Fruit fly (Drosophila melanogaster): ENCODE data around the gene CG4880.
A peak's percentile ranks its signal among the peaks of the same experiment; 100 is the strongest.

The CG4880 gene

DNA sequence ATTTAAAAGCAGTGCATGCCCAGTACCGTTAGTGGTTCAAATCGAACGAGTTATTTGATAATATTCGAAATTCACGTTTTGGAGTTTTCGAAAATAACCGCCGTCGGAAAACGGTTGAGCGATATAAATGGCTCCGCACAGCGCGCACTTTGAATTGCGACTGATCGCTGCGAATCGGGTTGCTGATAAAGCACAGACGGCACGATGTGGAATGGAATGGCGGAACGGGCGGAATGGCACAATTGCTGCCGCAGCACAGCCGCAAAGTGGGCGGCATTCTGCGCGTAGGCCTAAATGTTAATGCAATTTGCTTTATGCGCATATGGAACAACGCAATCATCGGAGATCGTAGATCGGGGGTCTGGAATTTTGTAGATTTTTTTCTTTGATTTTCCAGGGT lies 11.9 kb upstream of the CG4880 start:
- TF ChIP-seq brk (GFP tag; optimal IDR thresholded peaks at IDR 0.05): no peak
- TF ChIP-seq woc (GFP tag; optimal IDR thresholded peaks at IDR 0.05): no peak
- no peak for TF ChIP-seq Dif (GFP tag; optimal IDR thresholded peaks at IDR 0.05; ENCODE audit: partially characterized antibody)
- TF ChIP-seq dsf (GFP tag; optimal IDR thresholded peaks at IDR 0.05; ENCODE audit: borderline replicate concordance): no peak
- TF ChIP-seq N (GFP tag; optimal IDR thresholded peaks at IDR 0.05): no peak
- no peak for TF ChIP-seq HLH106 (tag; optimal IDR thresholded peaks at IDR 0.05)
- TF ChIP-seq dl (GFP tag; optimal IDR thresholded peaks at IDR 0.05; ENCODE audit: insufficient read depth in 1 of 2, partially characterized antibody in 2 of 2): no peak
- no peak for TF ChIP-seq Sp1 (GFP tag; optimal IDR thresholded peaks at IDR 0.05)
- TF ChIP-seq Dfd (GFP tag; optimal IDR thresholded peaks at IDR 0.05): no peak

DNA sequence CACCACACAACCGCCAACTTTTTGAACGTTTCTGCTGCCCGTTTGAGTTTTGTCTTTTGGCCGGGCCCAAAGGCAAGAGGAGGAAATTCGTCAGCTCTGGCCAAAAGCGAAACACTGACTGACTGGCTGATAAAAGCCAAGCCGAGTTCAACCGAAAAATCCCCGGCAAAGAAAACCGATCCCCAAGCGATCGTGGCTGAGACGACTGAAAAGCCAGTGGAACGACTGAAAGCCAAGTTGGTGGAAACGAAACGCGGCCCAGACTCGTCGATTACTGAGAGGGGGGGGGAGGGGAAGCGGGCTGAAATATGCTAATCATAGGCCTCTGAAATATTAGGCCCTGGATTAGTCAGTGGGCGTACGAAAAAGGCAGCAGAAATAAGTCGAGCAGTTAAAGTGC lies 10.2 kb upstream of the CG4880 start, which contains the start of gene CG13003:
TSS of gene CG13003 (minus strand) at position 120 of the 400 bp plus-strand sequence.
- TF ChIP-seq Dif (GFP tag; optimal IDR thresholded peaks at IDR 0.05; ENCODE audit: partially characterized antibody) (no peak), OdsH (GFP tag; optimal IDR thresholded peaks at IDR 0.05) (no peak), Abd-B (GFP tag; optimal IDR thresholded peaks at IDR 0.05) (no peak), Vsx2 (GFP tag; optimal IDR thresholded peaks at IDR 0.05; ENCODE audit: partially characterized antibody) (no peak), dl (GFP tag; optimal IDR thresholded peaks at IDR 0.05; ENCODE audit: insufficient read depth in 1 of 2, partially characterized antibody in 2 of 2) (no peak), Rel (GFP tag; optimal IDR thresholded peaks at IDR 0.05) (no peak), Rel (tag; optimal IDR thresholded peaks at IDR 0.05) (peak; percentile 87)

DNA sequence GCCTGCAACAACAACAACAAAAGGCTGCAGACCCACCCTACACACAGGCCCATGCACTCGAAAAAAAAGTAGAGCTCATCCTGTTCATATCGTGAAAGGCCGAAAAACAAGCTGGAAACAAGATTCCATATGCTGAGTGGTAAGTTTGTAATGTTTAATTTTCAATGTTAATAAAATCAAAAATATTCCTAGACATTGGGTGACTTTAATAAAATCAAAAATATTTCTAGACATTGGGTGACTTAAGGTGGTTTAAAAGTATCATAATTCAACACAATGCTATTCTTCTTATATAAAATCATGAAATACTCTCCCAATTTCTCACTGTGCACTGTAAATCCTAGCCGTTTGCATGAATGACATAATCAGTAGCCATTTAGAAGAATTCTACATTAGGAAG lies 6.6 kb upstream of the CG4880 start:
- TF ChIP-seq usp (GFP tag; optimal IDR thresholded peaks at IDR 0.05) (no peak), Rel (GFP tag; optimal IDR thresholded peaks at IDR 0.05) (no peak), Rel (tag; optimal IDR thresholded peaks at IDR 0.05) (no peak), Hnf4 (GFP tag; optimal IDR thresholded peaks at IDR 0.05) (no peak), pan (optimal IDR thresholded peaks at IDR 0.05) (no peak), woc (GFP tag; optimal IDR thresholded peaks at IDR 0.05) (no peak), Dfd (GFP tag; optimal IDR thresholded peaks at IDR 0.05) (no peak), N (GFP tag; optimal IDR thresholded peaks at IDR 0.05) (no peak), fru (GFP tag; optimal IDR thresholded peaks at IDR 0.05) (no peak), sage (GFP tag; optimal IDR thresholded peaks at IDR 0.05) (no peak), h (GFP tag; optimal IDR thresholded peaks at IDR 0.05) (no peak), GATAd (GFP tag; optimal IDR thresholded peaks at IDR 0.05) (no peak), HLH106 (tag; optimal IDR thresholded peaks at IDR 0.05) (no peak), dl (GFP tag; optimal IDR thresholded peaks at IDR 0.05; ENCODE audit: insufficient read depth in 1 of 2, partially characterized antibody in 2 of 2) (no peak), Dif (GFP tag; optimal IDR thresholded peaks at IDR 0.05; ENCODE audit: partially characterized antibody) (no peak), Abd-B (GFP tag; optimal IDR thresholded peaks at IDR 0.05) (no peak), CG32264 (GFP tag; optimal IDR thresholded peaks at IDR 0.05) (no peak), dsf (GFP tag; optimal IDR thresholded peaks at IDR 0.05; ENCODE audit: borderline replicate concordance) (no peak)

DNA sequence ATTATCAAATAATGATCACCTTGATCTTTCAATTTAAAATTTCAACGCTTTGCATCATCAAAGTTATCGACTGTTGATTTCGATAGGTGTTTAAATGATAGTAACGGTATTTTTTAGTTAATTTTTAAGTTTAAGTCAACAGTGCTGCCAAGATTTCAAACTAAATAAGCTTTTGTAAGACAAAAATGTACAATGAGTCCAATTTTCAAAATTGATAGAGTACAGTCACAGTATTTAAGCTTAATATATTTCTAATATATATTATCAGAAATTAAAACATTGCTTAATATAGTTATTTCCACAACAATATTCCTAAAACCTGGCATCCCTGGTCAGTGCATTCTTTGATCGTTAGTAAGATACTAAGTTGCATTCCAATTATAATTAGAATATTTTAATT lies 5.6 kb upstream of the CG4880 start, which contains the start of gene CG4872:
TSS of gene CG4872 (plus strand) at position 333 of the 400 bp plus-strand sequence.
- TF ChIP-seq jim (GFP tag; optimal IDR thresholded peaks at IDR 0.05) (no peak), sage (GFP tag; optimal IDR thresholded peaks at IDR 0.05) (no peak), Myc (optimal IDR thresholded peaks at IDR 0.05) (peak; percentile 23), OdsH (GFP tag; optimal IDR thresholded peaks at IDR 0.05) (peak; percentile 19), HLH106 (tag; optimal IDR thresholded peaks at IDR 0.05) (peak; percentile 42), CrebA (GFP tag; optimal IDR thresholded peaks at IDR 0.05; ENCODE audit: borderline replicate concordance) (no peak)

DNA sequence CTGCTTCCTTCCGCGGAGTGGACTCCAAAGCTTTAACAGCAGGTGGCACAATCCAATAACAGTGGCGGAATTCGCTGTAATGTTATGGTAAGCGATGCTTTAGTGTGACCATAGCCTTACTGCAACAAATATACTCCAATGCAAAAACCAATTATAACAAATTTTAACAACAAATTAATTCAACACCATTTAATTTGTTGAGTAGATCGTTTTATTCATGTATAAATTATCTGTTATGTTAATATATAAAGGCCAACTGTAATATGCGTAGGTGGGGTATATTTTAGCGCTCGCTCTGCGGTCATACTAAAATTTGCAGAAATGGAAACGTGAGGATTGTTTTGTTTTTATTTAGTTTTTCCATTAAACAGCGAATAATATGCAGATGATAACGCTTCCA lies 2.3 kb upstream of the CG4880 start, which contains the start of the genes Nprl2 and Polr3I:
TSS of gene Nprl2 (minus strand) at position 86 of the 400 bp plus-strand sequence.
TSS of gene Polr3I (plus strand) at position 302 of the 400 bp plus-strand sequence.
- TF ChIP-seq Dfd (GFP tag; optimal IDR thresholded peaks at IDR 0.05): no peak
- no peak for TF ChIP-seq dl (GFP tag; optimal IDR thresholded peaks at IDR 0.05; ENCODE audit: insufficient read depth in 1 of 2, partially characterized antibody in 2 of 2)
- no peak for TF ChIP-seq Hnf4 (GFP tag; optimal IDR thresholded peaks at IDR 0.05)
- no peak for TF ChIP-seq fru (GFP tag; optimal IDR thresholded peaks at IDR 0.05)
- TF ChIP-seq dmrt93B (GFP tag; optimal IDR thresholded peaks at IDR 0.05): no peak
- no peak for TF ChIP-seq foxo (GFP tag; optimal IDR thresholded peaks at IDR 0.05)
- TF ChIP-seq brk (GFP tag; optimal IDR thresholded peaks at IDR 0.05): no peak
- no peak for TF ChIP-seq Rel (GFP tag; optimal IDR thresholded peaks at IDR 0.05)
- no peak for TF ChIP-seq Rel (tag; optimal IDR thresholded peaks at IDR 0.05)
- TF ChIP-seq Abd-B (GFP tag; optimal IDR thresholded peaks at IDR 0.05): no peak
- TF ChIP-seq Mio (GFP tag; optimal IDR thresholded peaks at IDR 0.05): no peak
- TF ChIP-seq Jra (GFP tag; optimal IDR thresholded peaks at IDR 0.05): no peak
- no peak for TF ChIP-seq Sp1 (GFP tag; optimal IDR thresholded peaks at IDR 0.05)

Data from whole organism, wandering third instar larva.